Worm (Caenorhabditis elegans) whole organism, mixed stage, embryonic: ENCODE measurements around the gene fbxc-47.
A peak's percentile ranks its signal among the peaks of the same experiment; 100 is the strongest.

Experiments used
- M03D4.4 ChIP-seq: sonication (generic microtip); optimal IDR thresholded peaks from 2 replicates; lab custom pipeline; 2017; ENCODE audit warnings: mild to moderate bottlenecking, missing genetic modification characterization, missing compliant biosample characterization
- bed-3 ChIP-seq: fragments of 200-800 bp; sonication (Bioruptor generic); optimal IDR thresholded peaks from 3 replicates; lab custom pipeline; 2018; ENCODE audit warnings: mild to moderate bottlenecking, missing genetic modification characterization, moderate library complexity, missing compliant biosample characterization
- ceh-39 ChIP-seq: fragments of 150-350 bp; optimal IDR thresholded peaks from 2 replicates; lab custom pipeline; 2014; ENCODE audit warnings: missing biosample characterization, missing genetic modification characterization
- ceh-43 ChIP-seq: fragments of 200-800 bp; sonication (Bioruptor generic); optimal IDR thresholded peaks from 2 replicates; lab custom pipeline; 2018; ENCODE audit warnings: mild to moderate bottlenecking, missing genetic modification characterization, moderate library complexity, missing compliant biosample characterization
- ces-1 ChIP-seq: fragments of 150-350 bp; optimal IDR thresholded peaks from 2 replicates; lab custom pipeline; 2014; ENCODE audit warnings: missing biosample characterization, missing genetic modification reagents, missing genetic modification characterization
- cnd-1 ChIP-seq: fragments of 200-800 bp; sonication (Bioruptor generic); optimal IDR thresholded peaks from 2 replicates; lab custom pipeline; 2018; ENCODE audit warnings: mild to moderate bottlenecking, missing genetic modification characterization, missing compliant biosample characterization
- drap-1 ChIP-seq: fragments of 200-800 bp; sonication (Bioruptor generic); optimal IDR thresholded peaks from 3 replicates; lab custom pipeline; 2018; ENCODE audit warnings: mild to moderate bottlenecking, missing genetic modification characterization, missing compliant biosample characterization
- elt-1 ChIP-seq: sonication (generic microtip); optimal IDR thresholded peaks from 2 replicates; lab custom pipeline; 2017; ENCODE audit warnings: missing genetic modification characterization, mild to moderate bottlenecking, missing compliant biosample characterization, antibody characterized with exemption, moderate library complexity, borderline replicate concordance; ENCODE audit not compliant: insufficient read depth
- elt-3 ChIP-seq: fragments of 150-350 bp; optimal IDR thresholded peaks from 2 replicates; lab custom pipeline; 2014; ENCODE audit warnings: missing biosample characterization, missing genetic modification characterization
- flh-1 ChIP-seq: fragments of 200-800 bp; sonication (Bioruptor generic); optimal IDR thresholded peaks from 2 replicates; lab custom pipeline; 2018; ENCODE audit warnings: mild to moderate bottlenecking, missing genetic modification characterization, moderate library complexity, missing compliant biosample characterization
- hlh-1 ChIP-seq: fragments of 150-350 bp; optimal IDR thresholded peaks from 2 replicates; lab custom pipeline; 2014; ENCODE audit warnings: missing biosample characterization, missing genetic modification reagents, missing genetic modification characterization
- lin-32 ChIP-seq: fragments of 200-800 bp; sonication (Bioruptor generic); optimal IDR thresholded peaks from 2 replicates; lab custom pipeline; 2018; ENCODE audit warnings: mild to moderate bottlenecking, missing genetic modification characterization, missing compliant biosample characterization
- lsy-2 ChIP-seq: fragments of 150-350 bp; optimal IDR thresholded peaks from 2 replicates; lab custom pipeline; 2014; ENCODE audit warnings: missing biosample characterization, missing genetic modification characterization
- mep-1 ChIP-seq: fragments of 150-350 bp; optimal IDR thresholded peaks from 2 replicates; lab custom pipeline; 2017; ENCODE audit warnings: missing biosample characterization, missing genetic modification reagents, missing genetic modification characterization, inconsistent platforms
- mls-2 ChIP-seq: sonication (generic microtip); optimal IDR thresholded peaks from 2 replicates; lab custom pipeline; 2016; ENCODE audit warnings: mild to moderate bottlenecking, missing genetic modification characterization, moderate library complexity, missing compliant biosample characterization
- nhr-12 ChIP-seq: fragments of 150-350 bp; optimal IDR thresholded peaks from 2 replicates; lab custom pipeline; 2014; ENCODE audit warnings: missing biosample characterization, missing genetic modification characterization
- nhr-2 ChIP-seq: fragments of 150-350 bp; optimal IDR thresholded peaks from 2 replicates; lab custom pipeline; 2014; ENCODE audit warnings: missing biosample characterization, missing genetic modification characterization
- nhr-237 ChIP-seq: fragments of 150-350 bp; optimal IDR thresholded peaks from 2 replicates; lab custom pipeline; 2014; ENCODE audit warnings: missing biosample characterization, missing genetic modification characterization
- nhr-28 ChIP-seq: fragments of 150-350 bp; optimal IDR thresholded peaks from 2 replicates; lab custom pipeline; 2014; ENCODE audit warnings: missing biosample characterization, missing genetic modification characterization
- nhr-76 ChIP-seq: sonication (generic microtip); optimal IDR thresholded peaks from 2 replicates; lab custom pipeline; 2017; ENCODE audit warnings: missing biosample characterization, missing genetic modification characterization
- pha-4 ChIP-seq: fragments of 150-350 bp; optimal IDR thresholded peaks from 2 replicates; lab custom pipeline; 2018; ENCODE audit warnings: missing biosample characterization, missing genetic modification reagents, missing genetic modification characterization
- sptf-1 ChIP-seq: sonication (generic microtip); optimal IDR thresholded peaks from 2 replicates; lab custom pipeline; 2017; ENCODE audit warnings: mild to moderate bottlenecking, missing genetic modification characterization, moderate library complexity, missing compliant biosample characterization
- tbx-8 ChIP-seq: fragments of 200-800 bp; sonication (Bioruptor generic); optimal IDR thresholded peaks from 2 replicates; lab custom pipeline; 2018; ENCODE audit warnings: mild to moderate bottlenecking, missing genetic modification characterization, moderate library complexity, missing compliant biosample characterization
- unc-120 ChIP-seq: sonication (generic microtip); optimal IDR thresholded peaks from 2 replicates; lab custom pipeline; 2017; ENCODE audit warnings: missing genetic modification characterization, missing compliant biosample characterization; ENCODE audit not compliant: poor library complexity, severe bottlenecking
- unc-39 ChIP-seq: fragments of 150-350 bp; optimal IDR thresholded peaks from 2 replicates; lab custom pipeline; 2014; ENCODE audit warnings: missing biosample characterization, missing genetic modification characterization
- unc-62 ChIP-seq: fragments of 150-350 bp; optimal IDR thresholded peaks from 2 replicates; lab custom pipeline; 2014; ENCODE audit warnings: missing biosample characterization, missing genetic modification reagents, missing genetic modification characterization
- zip-8 ChIP-seq: fragments of 150-350 bp; optimal IDR thresholded peaks from 2 replicates; lab custom pipeline; 2014; ENCODE audit warnings: missing biosample characterization, missing genetic modification characterization
- ztf-11 ChIP-seq: fragments of 150-350 bp; optimal IDR thresholded peaks from 2 replicates; lab custom pipeline; 2014; ENCODE audit warnings: missing biosample characterization, missing genetic modification characterization

The fbxc-47 gene

ce11 chrIV:3843019-3843527 lies 37.8 kb downstream of the fbxc-47 start:
- TF ChIP-seq drap-1 (GFP tag; lab: Kevin White, UChicago) (no peak), unc-62 (GFP tag; lab: Kevin White, UChicago) (peak; percentile 7), unc-120 (tag; lab: Kevin White, UChicago) (no peak), ceh-43 (GFP tag; lab: Kevin White, UChicago) (no peak), ztf-11 (tag; lab: Kevin White, UChicago) (peak; percentile 13), nhr-2 (tag; lab: Kevin White, UChicago) (peak; percentile 96), cnd-1 (tag; lab: Kevin White, UChicago) (peak; percentile 92)
- TF ChIP-seq, all 35 proteins: peak for 4

ce11 chrIV:3844004-3844403 lies 38.7 kb downstream of the fbxc-47 start:
- TF ChIP-seq nhr-76: no peak
- no peak for TF ChIP-seq nhr-28 (tag; lab: Kevin White, UChicago)
- no peak for TF ChIP-seq nhr-237
- no peak for TF ChIP-seq sptf-1 (tag; lab: Kevin White, UChicago)
- no peak for TF ChIP-seq nhr-2 (tag; lab: Kevin White, UChicago)
- peak; percentile 22 for TF ChIP-seq lin-32
- peak; percentile 47 for TF ChIP-seq cnd-1 (tag; lab: Kevin White, UChicago)
- TF ChIP-seq hlh-1 (tag; lab: Kevin White, UChicago): no peak
- no peak for TF ChIP-seq unc-39 (tag; lab: Kevin White, UChicago)
- no peak for TF ChIP-seq mls-2
- no peak for TF ChIP-seq unc-62 (GFP tag; lab: Kevin White, UChicago)
- TF ChIP-seq tbx-8 (GFP tag; lab: Kevin White, UChicago): no peak
- no peak for TF ChIP-seq ztf-11 (tag; lab: Kevin White, UChicago)
- TF ChIP-seq pha-4: no peak
- no peak for TF ChIP-seq lsy-2
- no peak for TF ChIP-seq unc-120 (tag; lab: Kevin White, UChicago)

- TF ChIP-seq zip-8 (peak; percentile 79), nhr-2 (tag; lab: Kevin White, UChicago) (peak; percentile 87), hlh-1 (tag; lab: Kevin White, UChicago) (no peak), elt-3 (tag; lab: Kevin White, UChicago) (no peak)
- TF ChIP-seq, all 35 proteins: peak for 2
Observed at ce11 chrIV:3844584-3844983, 39.3 kb downstream of the fbxc-47 start.

ce11 chrIV:3847489-3847888 lies 42.2 kb downstream of the fbxc-47 start:
- TF ChIP-seq nhr-2 (tag; lab: Kevin White, UChicago) (no peak), ces-1 (peak; percentile 86)

- TF ChIP-seq lin-32: peak; percentile 65
- TF ChIP-seq unc-39 (tag; lab: Kevin White, UChicago): no peak
- TF ChIP-seq M03D4.4: no peak
- TF ChIP-seq ces-1: peak; percentile 79
- no peak for TF ChIP-seq ceh-39 (tag; lab: Kevin White, UChicago)
- TF ChIP-seq ceh-43 (GFP tag; lab: Kevin White, UChicago): peak; percentile 52
- TF ChIP-seq hlh-1 (tag; lab: Kevin White, UChicago): no peak
- peak; percentile 24 for TF ChIP-seq nhr-2 (tag; lab: Kevin White, UChicago)
- TF ChIP-seq mls-2: no peak
- no peak for TF ChIP-seq tbx-8 (GFP tag; lab: Kevin White, UChicago)
- TF ChIP-seq bed-3: no peak
- no peak for TF ChIP-seq lsy-2
- no peak for TF ChIP-seq sptf-1 (tag; lab: Kevin White, UChicago)
- no peak for TF ChIP-seq mep-1 (tag; lab: Kevin White, UChicago)
- TF ChIP-seq, all 35 proteins: peak for 4
Observed at ce11 chrIV:3848985-3849384, 43.7 kb downstream of the fbxc-47 start.

ce11 chrIV:3853557-3853956 lies 48.2 kb downstream of the fbxc-47 start:
- TF ChIP-seq lin-32: no peak

- TF ChIP-seq ceh-43 (GFP tag; lab: Kevin White, UChicago): no peak
- no peak for TF ChIP-seq nhr-12 (tag; lab: Kevin White, UChicago)
- no peak for TF ChIP-seq hlh-1 (tag; lab: Kevin White, UChicago)
- TF ChIP-seq mls-2: peak; percentile 50
- peak; percentile 41 for TF ChIP-seq sptf-1 (tag; lab: Kevin White, UChicago)
- TF ChIP-seq unc-120 (tag; lab: Kevin White, UChicago): peak; percentile 15
- no peak for TF ChIP-seq elt-1 (tag; lab: Kevin White, UChicago)
- TF ChIP-seq ztf-11 (tag; lab: Kevin White, UChicago): no peak
- no peak for TF ChIP-seq nhr-2 (tag; lab: Kevin White, UChicago)
- no peak for TF ChIP-seq elt-3 (tag; lab: Kevin White, UChicago)
- no peak for TF ChIP-seq zip-8
- TF ChIP-seq mep-1 (tag; lab: Kevin White, UChicago): no peak
- no peak for TF ChIP-seq ceh-39 (tag; lab: Kevin White, UChicago)
- TF ChIP-seq flh-1: peak; percentile 17
- TF ChIP-seq bed-3: no peak
- TF ChIP-seq nhr-237: no peak
- TF ChIP-seq lsy-2: no peak
- no peak for TF ChIP-seq ces-1
- TF ChIP-seq, all 35 proteins: peak for 4
Observed at ce11 chrIV:3854606-3855005, 49.3 kb downstream of the fbxc-47 start.
